Worm (Caenorhabditis elegans): ENCODE results near the gene C18A3.3.

Gene C18A3.3

DNA sequence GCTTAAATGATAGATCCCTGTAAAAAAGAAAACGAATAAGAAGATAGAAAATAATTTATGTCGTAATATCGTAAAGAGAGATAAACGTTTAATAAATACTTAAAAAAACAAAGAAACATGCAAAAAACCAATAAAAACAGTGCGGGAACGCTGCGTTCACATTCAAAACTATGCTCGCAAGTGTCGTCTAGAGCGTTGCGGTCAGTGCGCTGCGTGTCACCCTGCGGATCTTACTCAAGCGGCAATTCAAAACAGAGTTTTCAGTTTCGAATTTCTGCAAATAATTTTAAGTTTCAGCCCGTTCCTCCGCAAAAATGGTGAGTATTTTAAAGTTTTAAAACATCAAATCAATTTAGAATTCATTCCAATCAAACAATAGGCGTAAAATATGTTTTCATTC, 1.3 kb upstream of the C18A3.3 start, which contains the start of the genes tiar-1 and lelo-4 (continued):
- TF ChIP-seq mep-1 (tag; optimal IDR thresholded peaks at IDR 0.05) (peak; percentile 80), nhr-90 (tag; optimal IDR thresholded peaks at IDR 0.05; ENCODE audit: poor library complexity) (peak; percentile 19), isw-1 (GFP tag; IDR thresholded peaks at IDR 0.05) (peak; percentile 50), skn-1 (tag; optimal IDR thresholded peaks at IDR 0.05) (peak; percentile 58), ceh-63 (GFP tag; optimal IDR thresholded peaks at IDR 0.05) (no peak), mef-2 (tag; optimal IDR thresholded peaks at IDR 0.05) (no peak), ama-1 (optimal IDR thresholded peaks at IDR 0.05) (no peak), lin-14 (GFP tag; optimal IDR thresholded peaks at IDR 0.05) (peak; percentile 76), unc-30 (tag; optimal IDR thresholded peaks at IDR 0.05) (no peak), snpc-4 (tag; optimal IDR thresholded peaks at IDR 0.05) (peak; percentile 45), hlh-17 (GFP tag; optimal IDR thresholded peaks at IDR 0.05; ENCODE audit: borderline replicate concordance) (no peak), lin-13 (GFP tag; optimal IDR thresholded peaks at IDR 0.05) (peak; percentile 50), fkh-8 (tag; optimal IDR thresholded peaks at IDR 0.05) (peak; percentile 44), nhr-47 (tag; optimal IDR thresholded peaks at IDR 0.05) (peak; percentile 42), xbp-1 (tag; optimal IDR thresholded peaks at IDR 0.05) (peak; percentile 63), nhr-71 (tag; optimal IDR thresholded peaks at IDR 0.05) (peak; percentile 73), ceh-8 (GFP tag; optimal IDR thresholded peaks at IDR 0.05) (no peak), nhr-84 (tag; optimal IDR thresholded peaks at IDR 0.05) (no peak), lin-39 (tag; optimal IDR thresholded peaks at IDR 0.05) (no peak), efl-1 (optimal IDR thresholded peaks at IDR 0.05) (peak; percentile 24 to 91), efl-1 (GFP tag; optimal IDR thresholded peaks at IDR 0.05 in 1 of 2) (peak; percentile 90 to 98), dsc-1 (tag; optimal IDR thresholded peaks at IDR 0.05) (no peak), nhr-237 (tag; optimal IDR thresholded peaks at IDR 0.05) (no peak), unc-62 (GFP tag; optimal IDR thresholded peaks at IDR 0.05) (no peak), vab-15 (tag; optimal IDR thresholded peaks at IDR 0.05) (no peak), zag-1 (tag; optimal IDR thresholded peaks at IDR 0.05) (no peak), lin-35 (GFP tag; optimal IDR thresholded peaks at IDR 0.05) (peak; percentile 92 to 95), efl-3 (GFP tag; optimal IDR thresholded peaks at IDR 0.05) (no peak), pqm-1 (tag; optimal IDR thresholded peaks at IDR 0.05) (no peak), elt-2 (tag; optimal IDR thresholded peaks at IDR 0.05) (no peak), nhr-77 (tag; optimal IDR thresholded peaks at IDR 0.05) (peak; percentile 29), fkh-10 (GFP tag; optimal IDR thresholded peaks at IDR 0.05) (no peak), sox-4 (tag; optimal IDR thresholded peaks at IDR 0.05) (no peak), unc-130 (tag; optimal IDR thresholded peaks at IDR 0.05) (peak; percentile 77), grh-1 (GFP tag; IDR thresholded peaks at IDR 0.05) (no peak)

DNA sequence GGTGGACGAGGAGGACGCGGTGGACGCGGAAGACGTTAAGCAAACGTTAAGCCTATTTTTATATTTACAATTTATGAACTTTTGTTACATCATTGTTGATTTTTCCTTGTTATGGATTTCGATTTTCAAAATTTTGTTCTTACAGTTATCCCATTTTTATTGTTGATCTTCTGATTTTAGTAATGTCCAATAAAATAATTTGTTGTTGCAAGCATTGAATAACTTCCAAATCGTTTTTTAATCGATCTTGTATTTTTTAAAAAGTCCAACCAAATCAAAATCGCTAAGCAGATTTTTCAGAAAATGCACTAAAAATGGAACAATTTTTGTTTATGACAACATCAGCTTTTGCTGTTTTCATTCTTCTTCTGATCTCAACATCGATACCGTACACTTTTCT, 1.7 kb downstream of the C18A3.3 start, which contains the start of gene zipt-3:
TSS of gene zipt-3 (plus strand) at position 301 of the 400 bp plus-strand sequence.
- TF ChIP-seq tlp-1 (tag; optimal IDR thresholded peaks at IDR 0.05) (no peak), fkh-8 (tag; optimal IDR thresholded peaks at IDR 0.05) (no peak), C34B4.2 (tag; optimal IDR thresholded peaks at IDR 0.05) (no peak), nhr-28 (tag; optimal IDR thresholded peaks at IDR 0.05) (no peak), grh-1 (GFP tag; IDR thresholded peaks at IDR 0.05) (no peak), snpc-4 (tag; optimal IDR thresholded peaks at IDR 0.05) (no peak), swsn-7 (tag; optimal IDR thresholded peaks at IDR 0.05) (no peak), ceh-82 (tag; optimal IDR thresholded peaks at IDR 0.05) (no peak), elt-3 (tag; optimal IDR thresholded peaks at IDR 0.05) (no peak), nhr-85 (tag) (no peak), dsc-1 (tag; optimal IDR thresholded peaks at IDR 0.05) (no peak), sptf-1 (tag; optimal IDR thresholded peaks at IDR 0.05) (no peak), nhr-71 (tag; optimal IDR thresholded peaks at IDR 0.05) (no peak), unc-30 (tag; optimal IDR thresholded peaks at IDR 0.05) (no peak), ama-1 (optimal IDR thresholded peaks at IDR 0.05) (no peak), pqm-1 (tag; optimal IDR thresholded peaks at IDR 0.05) (no peak), lin-14 (GFP tag; optimal IDR thresholded peaks at IDR 0.05) (no peak), elt-2 (tag; optimal IDR thresholded peaks at IDR 0.05) (no peak), lir-3 (tag; optimal IDR thresholded peaks at IDR 0.05; ENCODE audit: poor library complexity) (no peak)
